Worm (Caenorhabditis elegans) whole organism, mixed stage, embryonic: ENCODE results near the gene mnp-1.
A peak's percentile ranks its signal among the peaks of the same experiment; 100 is the strongest.

Experiments
- M03D4.4 ChIP-seq: sonication (generic microtip); optimal IDR thresholded peaks from 2 replicates; lab custom pipeline; 2017; ENCODE audit warnings: mild to moderate bottlenecking, missing genetic modification characterization, missing compliant biosample characterization
- blmp-1 ChIP-seq: fragments of 150-350 bp; optimal IDR thresholded peaks from 2 replicates; lab custom pipeline; 2014; ENCODE audit warnings: missing biosample characterization, missing genetic modification characterization
- ceh-39 ChIP-seq: fragments of 150-350 bp; optimal IDR thresholded peaks from 2 replicates; lab custom pipeline; 2014; ENCODE audit warnings: missing biosample characterization, missing genetic modification characterization
- ceh-43 ChIP-seq: fragments of 200-800 bp; sonication (Bioruptor generic); optimal IDR thresholded peaks from 2 replicates; lab custom pipeline; 2018; ENCODE audit warnings: mild to moderate bottlenecking, missing genetic modification characterization, moderate library complexity, missing compliant biosample characterization
- ceh-83 ChIP-seq: fragments of 200-800 bp; sonication (Bioruptor generic); optimal IDR thresholded peaks from 2 replicates; lab custom pipeline; 2018; ENCODE audit warnings: mild to moderate bottlenecking, missing genetic modification characterization, missing compliant biosample characterization
- ces-1 ChIP-seq: fragments of 150-350 bp; optimal IDR thresholded peaks from 2 replicates; lab custom pipeline; 2014; ENCODE audit warnings: missing biosample characterization, missing genetic modification reagents, missing genetic modification characterization
- cnd-1 ChIP-seq: fragments of 200-800 bp; sonication (Bioruptor generic); optimal IDR thresholded peaks from 2 replicates; lab custom pipeline; 2018; ENCODE audit warnings: mild to moderate bottlenecking, missing genetic modification characterization, missing compliant biosample characterization
- drap-1 ChIP-seq: fragments of 200-800 bp; sonication (Bioruptor generic); optimal IDR thresholded peaks from 3 replicates; lab custom pipeline; 2018; ENCODE audit warnings: mild to moderate bottlenecking, missing genetic modification characterization, missing compliant biosample characterization
- elt-3 ChIP-seq: fragments of 150-350 bp; optimal IDR thresholded peaks from 2 replicates; lab custom pipeline; 2014; ENCODE audit warnings: missing biosample characterization, missing genetic modification characterization
- flh-1 ChIP-seq: fragments of 200-800 bp; sonication (Bioruptor generic); optimal IDR thresholded peaks from 2 replicates; lab custom pipeline; 2018; ENCODE audit warnings: mild to moderate bottlenecking, missing genetic modification characterization, moderate library complexity, missing compliant biosample characterization
- hlh-1 ChIP-seq: fragments of 150-350 bp; optimal IDR thresholded peaks from 2 replicates; lab custom pipeline; 2014; ENCODE audit warnings: missing biosample characterization, missing genetic modification reagents, missing genetic modification characterization
- lin-13 ChIP-seq: fragments of 150-350 bp; optimal IDR thresholded peaks from 2 replicates; lab custom pipeline; 2014; ENCODE audit warnings: missing biosample characterization, missing genetic modification characterization
- lin-32 ChIP-seq: fragments of 200-800 bp; sonication (Bioruptor generic); optimal IDR thresholded peaks from 2 replicates; lab custom pipeline; 2018; ENCODE audit warnings: mild to moderate bottlenecking, missing genetic modification characterization, missing compliant biosample characterization
- lsy-2 ChIP-seq: fragments of 150-350 bp; optimal IDR thresholded peaks from 2 replicates; lab custom pipeline; 2014; ENCODE audit warnings: missing biosample characterization, missing genetic modification characterization
- mep-1 ChIP-seq: fragments of 150-350 bp; optimal IDR thresholded peaks from 2 replicates; lab custom pipeline; 2017; ENCODE audit warnings: missing biosample characterization, missing genetic modification reagents, missing genetic modification characterization, inconsistent platforms
- mls-2 ChIP-seq: sonication (generic microtip); optimal IDR thresholded peaks from 2 replicates; lab custom pipeline; 2016; ENCODE audit warnings: mild to moderate bottlenecking, missing genetic modification characterization, moderate library complexity, missing compliant biosample characterization
- nhr-12 ChIP-seq: fragments of 150-350 bp; optimal IDR thresholded peaks from 2 replicates; lab custom pipeline; 2014; ENCODE audit warnings: missing biosample characterization, missing genetic modification characterization
- nhr-237 ChIP-seq: fragments of 150-350 bp; optimal IDR thresholded peaks from 2 replicates; lab custom pipeline; 2014; ENCODE audit warnings: missing biosample characterization, missing genetic modification characterization
- nhr-76 ChIP-seq: sonication (generic microtip); optimal IDR thresholded peaks from 2 replicates; lab custom pipeline; 2017; ENCODE audit warnings: missing biosample characterization, missing genetic modification characterization
- pha-4 ChIP-seq: fragments of 150-350 bp; optimal IDR thresholded peaks from 2 replicates; lab custom pipeline; 2018; ENCODE audit warnings: missing biosample characterization, missing genetic modification reagents, missing genetic modification characterization
- snpc-4 ChIP-seq: fragments of 150-350 bp; optimal IDR thresholded peaks from 2 replicates; lab custom pipeline; 2014; ENCODE audit warnings: missing biosample characterization, missing genetic modification characterization
- sptf-1 ChIP-seq: sonication (generic microtip); optimal IDR thresholded peaks from 2 replicates; lab custom pipeline; 2017; ENCODE audit warnings: mild to moderate bottlenecking, missing genetic modification characterization, moderate library complexity, missing compliant biosample characterization
- tbx-8 ChIP-seq: fragments of 200-800 bp; sonication (Bioruptor generic); optimal IDR thresholded peaks from 2 replicates; lab custom pipeline; 2018; ENCODE audit warnings: mild to moderate bottlenecking, missing genetic modification characterization, moderate library complexity, missing compliant biosample characterization
- unc-120 ChIP-seq: sonication (generic microtip); optimal IDR thresholded peaks from 2 replicates; lab custom pipeline; 2017; ENCODE audit warnings: missing genetic modification characterization, missing compliant biosample characterization; ENCODE audit not compliant: poor library complexity, severe bottlenecking
- unc-39 ChIP-seq: fragments of 150-350 bp; optimal IDR thresholded peaks from 2 replicates; lab custom pipeline; 2014; ENCODE audit warnings: missing biosample characterization, missing genetic modification characterization
- unc-62 ChIP-seq: fragments of 150-350 bp; optimal IDR thresholded peaks from 2 replicates; lab custom pipeline; 2014; ENCODE audit warnings: missing biosample characterization, missing genetic modification reagents, missing genetic modification characterization
- zip-8 ChIP-seq: fragments of 150-350 bp; optimal IDR thresholded peaks from 2 replicates; lab custom pipeline; 2014; ENCODE audit warnings: missing biosample characterization, missing genetic modification characterization
- ztf-11 ChIP-seq: fragments of 150-350 bp; optimal IDR thresholded peaks from 2 replicates; lab custom pipeline; 2014; ENCODE audit warnings: missing biosample characterization, missing genetic modification characterization

The mnp-1 gene

ce11 chrIII:4356384-4356783 lies at the start of gene mnp-1:
Gene mnp-1 (plus strand): TSS chrIII:4356594.
- TF ChIP-seq unc-39 (tag; lab: Kevin White, UChicago): peak; percentile 32
- TF ChIP-seq drap-1: no peak
- TF ChIP-seq hlh-1 (tag; lab: Kevin White, UChicago): peak; percentile 38
- TF ChIP-seq zip-8 (tag; lab: Kevin White, UChicago): peak; percentile 61
- no peak for TF ChIP-seq ceh-43 (GFP tag; lab: Kevin White, UChicago)
- TF ChIP-seq sptf-1: no peak

DNA sequence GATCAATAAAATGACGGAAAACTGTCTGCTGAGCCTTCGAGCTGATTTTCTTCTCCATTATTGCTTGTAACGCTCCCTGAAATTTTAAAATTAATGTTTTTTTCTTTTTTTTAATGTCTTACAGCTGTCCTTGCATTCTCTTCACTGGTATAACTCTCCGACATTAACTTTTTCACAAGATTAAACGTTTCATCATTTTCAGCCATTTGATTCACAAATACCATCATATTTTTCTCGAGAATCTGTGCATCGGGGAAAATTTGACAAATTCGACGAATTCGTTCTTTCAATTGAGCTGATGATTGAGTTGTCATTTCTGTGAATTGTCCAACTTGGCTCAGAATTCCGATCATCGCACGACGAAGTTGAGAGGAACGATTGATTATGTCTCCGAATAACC lies 47.1 kb upstream of the mnp-1 start:
- no peak for TF ChIP-seq ztf-11 (tag; lab: Kevin White, UChicago)

DNA sequence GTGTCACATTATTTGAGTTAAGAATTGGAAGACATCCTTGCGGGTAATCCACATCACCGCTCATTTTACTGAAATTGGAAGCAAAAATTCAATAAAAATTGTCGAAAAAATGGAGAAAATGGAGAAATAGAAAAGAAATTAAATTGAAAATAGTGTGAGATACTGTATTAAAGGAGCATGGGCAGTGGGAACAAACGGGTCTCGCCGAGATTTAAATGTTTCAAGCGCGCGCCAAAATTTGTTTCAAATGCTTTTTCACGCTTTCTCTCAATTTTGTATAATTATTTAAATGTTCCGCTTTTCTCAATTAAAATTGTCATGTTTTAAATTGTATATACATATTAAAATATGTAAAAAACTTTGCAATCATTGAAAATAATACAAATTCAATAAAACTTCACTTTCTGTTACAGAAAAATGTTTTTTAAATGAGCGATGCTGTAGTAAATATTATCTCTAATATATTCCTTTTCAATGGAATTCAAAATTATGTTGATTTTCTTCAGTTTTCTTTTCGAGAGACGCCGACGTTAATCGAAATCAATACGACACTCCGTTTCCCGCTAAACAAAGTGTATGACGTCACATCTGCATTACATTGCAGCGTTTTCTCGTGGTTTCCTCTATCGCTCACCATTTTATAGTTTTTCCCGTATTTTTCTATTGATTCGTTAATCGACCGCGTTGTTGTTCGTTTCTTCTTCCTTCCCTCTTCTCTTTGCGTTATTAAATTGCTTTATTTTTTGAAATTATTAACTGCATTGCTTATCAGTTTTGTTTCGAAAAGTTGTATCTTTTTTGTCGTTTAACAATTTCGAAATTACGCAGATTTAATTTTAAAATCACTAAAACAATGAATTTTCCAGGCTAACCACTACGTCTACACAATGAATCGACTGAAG lies 43.1 kb upstream of the mnp-1 start, which contains the start of the genes evl-14 and dcn-1:
evl-14 (minus strand) TSS at position 68 of the 902 bp plus-strand sequence.
dcn-1 (plus strand) TSS at position 852 of the 902 bp plus-strand sequence.
- TF ChIP-seq ceh-83: no peak
- TF ChIP-seq lsy-2: peak; percentile 68
- no peak for TF ChIP-seq snpc-4 (tag; lab: Kevin White, UChicago)
- no peak for TF ChIP-seq mls-2
- peak; percentile 67 for TF ChIP-seq zip-8 (tag; lab: Kevin White, UChicago)
- peak; percentile 76 for TF ChIP-seq ceh-39
- TF ChIP-seq nhr-76: no peak
- peak; percentile 74 for TF ChIP-seq nhr-237 (tag; lab: Kevin White, UChicago)
- no peak for TF ChIP-seq cnd-1 (tag; lab: Kevin White, UChicago)
- peak; percentile 59 for TF ChIP-seq pha-4
- TF ChIP-seq hlh-1 (tag; lab: Kevin White, UChicago): peak; percentile 34
- no peak for TF ChIP-seq ceh-43 (GFP tag; lab: Kevin White, UChicago)
- no peak for TF ChIP-seq flh-1 (GFP tag; lab: Kevin White, UChicago)
- no peak for TF ChIP-seq M03D4.4 (tag; lab: Kevin White, UChicago)
- peak; percentile 39 for TF ChIP-seq mep-1 (tag; lab: Kevin White, UChicago)
- TF ChIP-seq ces-1: peak; percentile 59
- TF ChIP-seq tbx-8 (GFP tag; lab: Kevin White, UChicago): no peak
- no peak for TF ChIP-seq unc-120
- no peak for TF ChIP-seq nhr-12 (tag; lab: Kevin White, UChicago)
- no peak for TF ChIP-seq drap-1
- TF ChIP-seq unc-39 (tag; lab: Kevin White, UChicago): no peak

- TF ChIP-seq lin-32 (GFP tag; lab: Kevin White, UChicago) (no peak), drap-1 (no peak), M03D4.4 (tag; lab: Kevin White, UChicago) (no peak)
Observed at ce11 chrIII:4314502-4314901, 41.9 kb upstream of the mnp-1 start.

DNA sequence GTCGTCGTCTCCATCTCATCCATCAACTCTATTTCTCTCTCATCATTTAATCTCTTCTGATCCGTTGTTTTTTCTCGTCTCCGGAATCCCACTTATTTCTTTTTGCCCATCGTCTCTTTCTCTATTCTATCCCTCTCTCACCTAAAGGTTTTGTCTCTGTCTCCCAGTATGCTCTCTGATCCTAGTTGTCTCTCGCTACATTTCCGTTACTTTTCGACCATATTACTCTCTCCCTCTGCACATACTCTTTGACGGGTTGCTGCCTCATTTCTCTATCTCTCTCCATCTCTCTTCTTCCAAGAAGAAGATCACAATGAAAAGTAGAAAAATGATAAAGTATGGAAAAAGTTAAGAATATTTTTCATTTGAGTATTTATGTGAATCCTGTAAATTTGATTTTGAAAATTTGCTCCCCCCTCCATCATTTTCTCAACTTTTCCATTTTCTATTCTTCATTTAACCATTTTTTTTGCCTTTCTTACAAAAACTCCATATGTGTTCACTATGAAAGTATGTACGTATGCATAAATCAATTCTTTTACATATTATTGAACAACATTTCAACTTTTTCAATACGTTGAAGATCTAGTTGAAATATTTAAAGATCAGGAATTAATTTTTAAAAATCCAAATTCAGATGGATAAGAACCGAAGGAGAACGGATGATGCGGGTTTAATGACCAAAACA lies 39.2 kb upstream of the mnp-1 start, which contains the start of gene tag-131:
tag-131 (plus strand) TSS at position 638 of the 688 bp plus-strand sequence.
- TF ChIP-seq lin-13 (tag; lab: Kevin White, UChicago): no peak
- TF ChIP-seq sptf-1: no peak
- no peak for TF ChIP-seq mls-2
- no peak for TF ChIP-seq nhr-12 (tag; lab: Kevin White, UChicago)
- peak; percentile 74 for TF ChIP-seq hlh-1 (tag; lab: Kevin White, UChicago)
- TF ChIP-seq ceh-43 (GFP tag; lab: Kevin White, UChicago): no peak
- peak; percentile 64 for TF ChIP-seq unc-62
- TF ChIP-seq blmp-1 (tag; lab: Kevin White, UChicago): peak; percentile 15
- peak; percentile 4 for TF ChIP-seq elt-3 (tag; lab: Kevin White, UChicago)
- peak; percentile 3 for TF ChIP-seq ceh-39
- no peak for TF ChIP-seq nhr-76
- TF ChIP-seq M03D4.4 (tag; lab: Kevin White, UChicago): no peak
- TF ChIP-seq unc-120: peak; percentile 41
